Worm (Caenorhabditis elegans) whole organism, L4 larva: ENCODE data around the gene srj-7.

Experiments
- F44E2.7 ChIP-seq: fragments of 200-800 bp; sonication (Bioruptor generic); IDR thresholded peaks from 2 replicates; pipeline ENCODE4 v2.1.2; 2022; ENCODE audit warnings: missing genetic modification characterization, missing compliant biosample characterization
- Y75B8A.6 ChIP-seq: fragments of 200-800 bp; sonication (Bioruptor generic); IDR thresholded peaks from 2 replicates; pipeline ENCODE4 v1.3.6; 2022; ENCODE audit warnings: missing genetic modification reagents, missing genetic modification characterization, missing compliant biosample characterization
- aly-2 ChIP-seq: sonication (generic microtip); optimal IDR thresholded peaks from 2 replicates; lab custom pipeline; 2018; ENCODE audit warnings: missing biosample characterization, missing genetic modification characterization
- duxl-1 ChIP-seq: sonication (generic microtip); optimal IDR thresholded peaks from 2 replicates; lab custom pipeline; 2016; ENCODE audit warnings: mild to moderate bottlenecking, missing genetic modification characterization, moderate library complexity, missing compliant biosample characterization; ENCODE audit not compliant: poor library complexity
- fos-1 ChIP-seq: fragments of 150-350 bp; optimal IDR thresholded peaks from 2 replicates; lab custom pipeline; 2014; ENCODE audit warnings: missing biosample characterization, missing genetic modification characterization
- mxl-2 ChIP-seq: fragments of 200-800 bp; sonication (Bioruptor generic); conservative IDR thresholded peaks from 2 replicates; pipeline ENCODE4 v1.3.6; 2022; ENCODE audit warnings: missing genetic modification reagents, missing genetic modification characterization, missing compliant biosample characterization
- nhr-76 ChIP-seq: fragments of 150-350 bp; optimal IDR thresholded peaks from 2 replicates; lab custom pipeline; 2014; ENCODE audit warnings: missing biosample characterization, missing genetic modification characterization
- pqm-1 ChIP-seq: sonication (generic microtip); optimal IDR thresholded peaks from 2 replicates; lab custom pipeline; 2017; ENCODE audit warnings: missing biosample characterization, missing genetic modification characterization
- skn-1 ChIP-seq: fragments of 150-350 bp; optimal IDR thresholded peaks from 2 replicates; lab custom pipeline; 2014; ENCODE audit warnings: missing biosample characterization, missing genetic modification characterization
- snpc-4 ChIP-seq: fragments of 150-350 bp; optimal IDR thresholded peaks from 2 replicates; lab custom pipeline; 2014; ENCODE audit warnings: missing biosample characterization, missing genetic modification characterization
- ztf-11 ChIP-seq: fragments of 150-350 bp; optimal IDR thresholded peaks from 2 replicates; lab custom pipeline; 2014; ENCODE audit warnings: missing biosample characterization, missing genetic modification characterization

DNA sequence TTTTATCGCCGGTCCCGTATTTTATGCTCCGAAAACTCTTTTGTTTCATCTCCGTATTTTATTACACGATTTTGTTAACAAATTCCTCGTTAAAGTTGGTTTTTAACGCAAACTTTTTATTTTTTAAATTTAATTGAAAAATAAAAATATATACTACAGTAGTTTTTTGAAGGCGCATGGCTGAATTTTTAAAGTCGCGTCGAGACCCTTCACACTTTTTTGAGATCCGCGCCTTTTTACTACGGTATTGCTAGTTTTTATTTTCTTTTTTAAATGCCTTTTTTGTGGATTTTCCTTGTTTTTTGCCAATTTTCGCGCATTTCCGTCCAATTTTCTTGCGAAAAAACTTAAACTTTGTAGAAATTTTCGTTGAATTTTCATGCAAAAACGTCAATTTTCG lies 40.4 kb upstream of the srj-7 start:
- TF ChIP-seq snpc-4 (tag; lab: Kevin White, UChicago) (no peak), fos-1 (tag; lab: Kevin White, UChicago) (no peak), duxl-1 (tag; lab: Kevin White, UChicago) (no peak), aly-2 (tag; lab: Kevin White, UChicago) (no peak), mxl-2 (GFP tag; lab: Robert Waterston, UW) (no peak), nhr-76 (tag; lab: Kevin White, UChicago) (no peak), pqm-1 (no peak), Y75B8A.6 (GFP tag; lab: Robert Waterston, UW) (no peak), skn-1 (tag; lab: Kevin White, UChicago) (no peak), ztf-11 (tag; lab: Kevin White, UChicago) (no peak), F44E2.7 (GFP tag; lab: Robert Waterston, UW) (no peak)
